Fruit fly (Drosophila melanogaster) whole organism, embryonic: ENCODE data around the gene CG13252.

ENCODE experiments used
- Atf-2 ChIP-seq: fragments of 200-800 bp; sonication (Bioruptor generic); optimal IDR thresholded peaks from 2 replicates; lab custom pipeline; 2016; ENCODE audit warnings: missing biosample characterization, missing genetic modification characterization
- Atf3 ChIP-seq: fragments of 200-800 bp; sonication (Bioruptor generic); optimal IDR thresholded peaks from 3 replicates; lab custom pipeline; 2016; ENCODE audit warnings: missing biosample characterization, missing genetic modification characterization
- CG10431 ChIP-seq: fragments of 200-800 bp; sonication (Bioruptor generic); optimal IDR thresholded peaks from 3 replicates; lab custom pipeline; 2018; ENCODE audit warnings: missing biosample characterization, mild to moderate bottlenecking, missing genetic modification characterization
- CG10979 ChIP-seq: fragments of 200-800 bp; sonication (Bioruptor generic); optimal IDR thresholded peaks from 2 replicates; lab custom pipeline; 2018; ENCODE audit warnings: missing biosample characterization, mild to moderate bottlenecking, missing genetic modification characterization, moderate library complexity
- CG11093 ChIP-seq: fragments of 200-800 bp; sonication (Bioruptor generic); IDR thresholded peaks from 3 replicates; pipeline ENCODE4 v1.3.6; 2022; ENCODE audit warnings: missing biosample characterization, missing genetic modification characterization
- CG12071 ChIP-seq: fragments of 200-800 bp; sonication (Bioruptor generic); optimal IDR thresholded peaks from 3 replicates; lab custom pipeline; 2018; ENCODE audit warnings: missing biosample characterization, mild to moderate bottlenecking, missing genetic modification characterization
- CG12659 ChIP-seq: fragments of 200-800 bp; sonication (Bioruptor generic); optimal IDR thresholded peaks from 3 replicates; lab custom pipeline; 2017; ENCODE audit warnings: mild to moderate bottlenecking, missing biosample characterization, missing genetic modification reagents, missing genetic modification characterization
- CG12942 ChIP-seq: fragments of 200-800 bp; sonication (Bioruptor generic); optimal IDR thresholded peaks from 3 replicates; lab custom pipeline; 2016; ENCODE audit warnings: missing biosample characterization, missing genetic modification characterization
- CG14710 ChIP-seq: fragments of 200-800 bp; sonication (Bioruptor generic); optimal IDR thresholded peaks from 3 replicates; lab custom pipeline; 2019; ENCODE audit warnings: missing biosample characterization, mild to moderate bottlenecking, missing genetic modification characterization, moderate library complexity
- CG14860 ChIP-seq: fragments of 200-800 bp; sonication (Bioruptor generic); IDR thresholded peaks from 3 replicates; pipeline ENCODE4 v1.3.6; 2022; ENCODE audit warnings: missing biosample characterization, missing genetic modification characterization; ENCODE audit not compliant: partially characterized antibody
- CG17359 ChIP-seq: fragments of 200-800 bp; sonication (Bioruptor generic); optimal IDR thresholded peaks from 3 replicates; lab custom pipeline; 2018; ENCODE audit warnings: missing biosample characterization, mild to moderate bottlenecking, missing genetic modification characterization, moderate library complexity
- CG17568 ChIP-seq: fragments of 200-800 bp; sonication (Bioruptor generic); optimal IDR thresholded peaks from 2 replicates; lab custom pipeline; 2018; ENCODE audit warnings: missing biosample characterization, mild to moderate bottlenecking, missing genetic modification characterization, moderate library complexity
- CG17612 ChIP-seq: fragments of 200-800 bp; sonication (Bioruptor generic); IDR thresholded peaks from 2 replicates; pipeline ENCODE4 v1.3.6; 2022; ENCODE audit warnings: missing biosample characterization, missing genetic modification characterization
- CG18476 ChIP-seq: fragments of 200-800 bp; sonication (Bioruptor generic); optimal IDR thresholded peaks from 2 replicates; lab custom pipeline; 2016; ENCODE audit warnings: missing biosample characterization, mild to moderate bottlenecking, missing genetic modification characterization
- CG18619 ChIP-seq: fragments of 200-800 bp; sonication (Bioruptor generic); optimal IDR thresholded peaks from 3 replicates; lab custom pipeline; 2017; ENCODE audit warnings: missing biosample characterization, mild to moderate bottlenecking, missing genetic modification characterization
- CG2202 ChIP-seq: fragments of 200-800 bp; sonication (Bioruptor generic); optimal IDR thresholded peaks from 2 replicates; lab custom pipeline; 2018; ENCODE audit warnings: missing biosample characterization, mild to moderate bottlenecking, missing genetic modification characterization
- CG2875 ChIP-seq: fragments of 200-800 bp; sonication (Bioruptor generic); optimal IDR thresholded peaks from 2 replicates; lab custom pipeline; 2017; ENCODE audit warnings: missing biosample characterization, mild to moderate bottlenecking, missing genetic modification characterization, missing genetic modification reagents
- CG34224 ChIP-seq: fragments of 200-800 bp; sonication (Bioruptor generic); IDR thresholded peaks from 3 replicates; pipeline ENCODE4 v1.3.6; 2022; ENCODE audit warnings: missing biosample characterization, missing genetic modification characterization; ENCODE audit not compliant: partially characterized antibody
- CG4617 ChIP-seq: fragments of 200-800 bp; sonication (Bioruptor generic); optimal IDR thresholded peaks from 3 replicates; lab custom pipeline; 2016; ENCODE audit warnings: missing biosample characterization, missing genetic modification characterization, borderline replicate concordance
- CG4730 ChIP-seq: fragments of 200-800 bp; sonication (Bioruptor generic); IDR thresholded peaks from 2 replicates; pipeline ENCODE4 v1.3.6; 2022; ENCODE audit warnings: missing biosample characterization, missing genetic modification characterization
- CG8478 ChIP-seq: fragments of >200 bp; optimal IDR thresholded peaks from 2 replicates; lab custom pipeline; 2018
- CG9727 ChIP-seq: fragments of 200-800 bp; sonication (Bioruptor generic); optimal IDR thresholded peaks from 3 replicates; lab custom pipeline; 2017; ENCODE audit warnings: missing biosample characterization, mild to moderate bottlenecking, missing genetic modification characterization
- CG9817 ChIP-seq: fragments of 200-800 bp; sonication (Bioruptor generic); optimal IDR thresholded peaks from 2 replicates; lab custom pipeline; 2018; ENCODE audit warnings: missing biosample characterization, mild to moderate bottlenecking, missing genetic modification characterization, moderate library complexity
- CHES-1-like ChIP-seq: fragments of 200-800 bp; sonication (Bioruptor generic); optimal IDR thresholded peaks from 2 replicates; lab custom pipeline; 2016; ENCODE audit warnings: missing biosample characterization, missing genetic modification characterization
- D19B ChIP-seq: fragments of 200-800 bp; sonication (Bioruptor generic); optimal IDR thresholded peaks from 2 replicates; lab custom pipeline; 2017; ENCODE audit warnings: missing biosample characterization, mild to moderate bottlenecking, missing genetic modification characterization
- Doc3 ChIP-seq: fragments of 200-800 bp; sonication (Bioruptor generic); IDR thresholded peaks from 3 replicates; pipeline ENCODE4 v1.3.6; 2022; ENCODE audit warnings: missing biosample characterization, missing genetic modification characterization; ENCODE audit not compliant: partially characterized antibody
- Hsf ChIP-seq: fragments of 200-800 bp; sonication (Bioruptor generic); optimal IDR thresholded peaks from 3 replicates; lab custom pipeline; 2016; ENCODE audit warnings: missing biosample characterization, missing genetic modification characterization
- Lim3 ChIP-seq: fragments of 200-800 bp; sonication (Bioruptor generic); IDR thresholded peaks from 2 replicates; pipeline ENCODE4 v1.3.6; 2022; ENCODE audit warnings: missing biosample characterization, missing genetic modification characterization
- NC2α ChIP-seq: fragments of 200-800 bp; sonication (Bioruptor generic); optimal IDR thresholded peaks from 2 replicates; lab custom pipeline; 2016; ENCODE audit warnings: missing biosample characterization, missing genetic modification characterization
- Poxn ChIP-seq: fragments of 200-800 bp; sonication (Bioruptor generic); IDR thresholded peaks from 2 replicates; pipeline ENCODE4 v1.3.6; 2022; ENCODE audit warnings: missing biosample characterization, missing genetic modification characterization
- Xbp1 ChIP-seq: fragments of 200-800 bp; sonication (Bioruptor generic); optimal IDR thresholded peaks from 3 replicates; lab custom pipeline; 2016; ENCODE audit warnings: missing biosample characterization, mild to moderate bottlenecking, missing genetic modification characterization
- cg ChIP-seq: fragments of 200-800 bp; sonication (Bioruptor generic); optimal IDR thresholded peaks from 3 replicates; lab custom pipeline; 2019; ENCODE audit warnings: missing biosample characterization, mild to moderate bottlenecking, missing genetic modification characterization, moderate library complexity
- chif ChIP-seq, 2 experiments: fragments of 200-800 bp; sonication (Bioruptor generic); optimal IDR thresholded peaks; 3 replicates each; lab custom pipeline; 2016; ENCODE audit warnings: missing biosample characterization in 2 of 2, missing genetic modification characterization in 2 of 2
- cwo ChIP-seq: fragments of 200-800 bp; sonication (Bioruptor generic); optimal IDR thresholded peaks from 3 replicates; lab custom pipeline; 2017; ENCODE audit warnings: missing biosample characterization, missing genetic modification characterization, mild to moderate bottlenecking, moderate library complexity, missing genetic modification reagents
- dan ChIP-seq: fragments of 200-800 bp; sonication (Bioruptor generic); IDR thresholded peaks from 2 replicates; pipeline ENCODE4 v1.3.6; 2022; ENCODE audit warnings: missing biosample characterization, missing genetic modification characterization
- danr ChIP-seq: fragments of 200-800 bp; sonication (Bioruptor generic); IDR thresholded peaks from 2 replicates; pipeline ENCODE4 v1.3.6; 2022; ENCODE audit warnings: missing biosample characterization, missing genetic modification characterization
- dysf ChIP-seq: fragments of 200-800 bp; sonication (Bioruptor generic); IDR thresholded peaks from 3 replicates; pipeline ENCODE4 v1.3.6; 2022; ENCODE audit warnings: missing biosample characterization, missing genetic modification characterization
- ewg ChIP-seq: fragments of 200-800 bp; sonication (Bioruptor generic); optimal IDR thresholded peaks from 3 replicates; lab custom pipeline; 2017; ENCODE audit warnings: mild to moderate bottlenecking, missing biosample characterization, missing genetic modification reagents, missing genetic modification characterization
- exex ChIP-seq: fragments of 200-800 bp; sonication (Bioruptor generic); optimal IDR thresholded peaks from 4 replicates; lab custom pipeline; 2018; ENCODE audit warnings: missing biosample characterization, mild to moderate bottlenecking, missing genetic modification characterization, moderate library complexity
- inv ChIP-seq: fragments of 200-800 bp; sonication (Bioruptor generic); IDR thresholded peaks from 2 replicates; pipeline ENCODE4 v1.3.6; 2022; ENCODE audit warnings: missing biosample characterization, missing genetic modification characterization; ENCODE audit not compliant: partially characterized antibody
- kni ChIP-seq: fragments of 200-800 bp; sonication (Bioruptor generic); optimal IDR thresholded peaks from 3 replicates; lab custom pipeline; 2017; ENCODE audit warnings: mild to moderate bottlenecking, missing biosample characterization, missing genetic modification reagents, missing genetic modification characterization
- lmd ChIP-seq: fragments of 200-800 bp; sonication (Bioruptor generic); IDR thresholded peaks from 2 replicates; pipeline ENCODE4 v1.3.6; 2022; ENCODE audit warnings: missing biosample characterization, missing genetic modification characterization
- pan ChIP-seq, 4 experiments: fragments of >200 bp in 3 of 4; fragments of 200-800 bp in 1 of 4; sonication (Bioruptor generic) in 1 of 4; optimal IDR thresholded peaks in 3 of 4; IDR thresholded peaks in 1 of 4; 2 replicates each; pipeline versions ENCODE4 v1.3.6 to Lab custom; 2017 to 2022; ENCODE audit warnings: missing biosample characterization in 2 of 4, missing genetic modification characterization in 2 of 4, mixed read lengths in 1 of 4
- sisA ChIP-seq: fragments of 200-800 bp; sonication (Bioruptor generic); IDR thresholded peaks from 2 replicates; pipeline ENCODE4 v1.3.6; 2022; ENCODE audit warnings: missing biosample characterization, missing genetic modification characterization
- sr ChIP-seq: fragments of 200-800 bp; sonication (Bioruptor generic); IDR thresholded peaks from 3 replicates; pipeline ENCODE4 v1.3.6; 2022; ENCODE audit warnings: missing biosample characterization, missing genetic modification characterization
- twi ChIP-seq: fragments of 200-800 bp; optimal IDR thresholded peaks from 2 replicates; lab custom pipeline; 2019; ENCODE audit warnings: missing biosample characterization, mild to moderate bottlenecking, missing genetic modification characterization, moderate library complexity
- unpg ChIP-seq: fragments of 200-800 bp; sonication (Bioruptor generic); optimal IDR thresholded peaks from 3 replicates; lab custom pipeline; 2018; ENCODE audit warnings: missing biosample characterization, mild to moderate bottlenecking, missing genetic modification characterization, moderate library complexity
- zf30C ChIP-seq: fragments of 200-800 bp; sonication (Bioruptor generic); optimal IDR thresholded peaks from 3 replicates; lab custom pipeline; 2018; ENCODE audit warnings: missing biosample characterization, mild to moderate bottlenecking, missing genetic modification characterization

The CG13252 gene

dm6 chr3L:20710475-20711177, 19.8 kb upstream of the CG13252 start (continued):
- TF ChIP-seq danr (GFP tag; lab: Robert Waterston, UW) (no peak), Xbp1 (GFP tag; lab: Kevin White, UChicago) (peak; percentile 43), inv (GFP tag; lab: Robert Waterston, UW) (no peak), twi (tag; lab: Kevin White, UChicago) (no peak), CG10979 (tag; lab: Kevin White, UChicago) (peak; percentile 55), D19B (GFP tag; lab: Kevin White, UChicago) (no peak), kni (peak; percentile 34), dysf (GFP tag; lab: Robert Waterston, UW) (peak; percentile 64; the same call in 2 of the 3 replicates), ewg (GFP tag; lab: Kevin White, UChicago) (peak; percentile 11), zf30C (no peak), CG18619 (GFP tag; lab: Kevin White, UChicago) (no peak), CG10431 (GFP tag; lab: Kevin White, UChicago) (no peak), CG2202 (tag; lab: Kevin White, UChicago) (no peak), Lim3 (GFP tag; lab: Robert Waterston, UW) (no peak), CG8478 (lab: Kevin White, UChicago) (no peak), CG14710 (tag; lab: Kevin White, UChicago) (peak; percentile 25), CG4617 (GFP tag; lab: Kevin White, UChicago) (no peak), CG2875 (no peak), CG12942 (GFP tag; lab: Kevin White, UChicago) (no peak), exex (tag; lab: Kevin White, UChicago) (no peak), CHES-1-like (GFP tag; lab: Kevin White, UChicago) (no peak), CG34224 (GFP tag; lab: Robert Waterston, UW) (no peak), Atf3 (GFP tag; lab: Kevin White, UChicago) (no peak), Atf-2 (no peak), CG12071 (no peak), cg (no peak), CG12659 (no peak), pan (optimal IDR thresholded peaks at IDR 0.05; lab: Kevin White, UChicago) (no peak), pan (GFP tag; optimal IDR thresholded peaks at IDR 0.05 in 1 of 2, IDR thresholded peaks at IDR 0.05 in 1 of 2) (peak in 1 of 2 experiments; percentile 53), Poxn (GFP tag; lab: Robert Waterston, UW) (no peak), unpg (peak; percentile 44), CG14860 (GFP tag; lab: Robert Waterston, UW) (no peak), CG11093 (0 out of 3 replicates have a peak, but pooled peaks have one; percentile 22), CG9817 (tag; lab: Kevin White, UChicago) (no peak), chif (GFP tag; optimal IDR thresholded peaks at IDR 0.05; lab: Kevin White, UChicago) (no peak), CG18476 (GFP tag; lab: Kevin White, UChicago) (no peak), Doc3 (GFP tag; lab: Robert Waterston, UW) (no peak), CG4730 (GFP tag; lab: Robert Waterston, UW) (no peak), Hsf (GFP tag; lab: Kevin White, UChicago) (peak; percentile 6), cwo (GFP tag; lab: Kevin White, UChicago) (no peak), NC2α (no peak), CG17612 (no peak), CG17359 (tag; lab: Kevin White, UChicago) (peak; percentile 52), sisA (GFP tag; lab: Robert Waterston, UW) (peak; percentile 49), CG17568 (GFP tag; lab: Kevin White, UChicago) (peak; percentile 21), lmd (peak; percentile 29; the same call in 1 of the 2 replicates), dan (GFP tag; lab: Robert Waterston, UW) (no peak), sr (GFP tag; lab: Robert Waterston, UW) (no peak), CG9727 (GFP tag; lab: Kevin White, UChicago) (peak; percentile 29)
